Fruit fly (Drosophila melanogaster) whole organism, embryonic: Measurements from ENCODE around the gene spn-B.
A peak's percentile ranks its signal among the peaks of the same experiment; 100 is the strongest.

Experiments
- Asciz ChIP-seq: fragments of 200-800 bp; sonication (Bioruptor generic); optimal IDR thresholded peaks from 2 replicates; lab custom pipeline; 2017; ENCODE audit warnings: missing biosample characterization, mild to moderate bottlenecking, missing genetic modification characterization, missing genetic modification reagents
- B-H1 ChIP-seq: fragments of 200-800 bp; sonication (Bioruptor generic); IDR thresholded peaks from 3 replicates; pipeline ENCODE4 v1.3.6; 2022; ENCODE audit warnings: missing biosample characterization, missing genetic modification characterization
- Blimp-1 ChIP-seq: fragments of 200-800 bp; sonication (Bioruptor generic); optimal IDR thresholded peaks from 3 replicates; lab custom pipeline; 2018; ENCODE audit warnings: missing biosample characterization, missing genetic modification characterization, mild to moderate bottlenecking, moderate library complexity, missing genetic modification reagents
- C15 ChIP-seq: fragments of 200-800 bp; sonication (Bioruptor generic); IDR thresholded peaks from 3 replicates; pipeline ENCODE4 v1.3.6; 2022; ENCODE audit warnings: missing biosample characterization, missing genetic modification characterization
- CG10274 ChIP-seq: fragments of 200-800 bp; sonication (Bioruptor generic); optimal IDR thresholded peaks from 3 replicates; lab custom pipeline; 2017; ENCODE audit warnings: missing biosample characterization, mild to moderate bottlenecking, missing genetic modification characterization
- CG10321 ChIP-seq: fragments of 200-800 bp; sonication (Bioruptor generic); IDR thresholded peaks from 2 replicates; pipeline ENCODE4 v1.3.6; 2022; ENCODE audit warnings: missing biosample characterization, missing genetic modification characterization
- CG10565 ChIP-seq: fragments of 200-800 bp; sonication (Bioruptor generic); optimal IDR thresholded peaks from 3 replicates; lab custom pipeline; 2016; ENCODE audit warnings: missing biosample characterization, mild to moderate bottlenecking, missing genetic modification characterization
- CG10959 ChIP-seq: fragments of 200-800 bp; sonication (Bioruptor generic); IDR thresholded peaks from 2 replicates; pipeline ENCODE4 v1.3.6; 2022; ENCODE audit warnings: missing biosample characterization, missing genetic modification characterization
- CG11398 ChIP-seq: fragments of 200-800 bp; sonication (Bioruptor generic); optimal IDR thresholded peaks from 2 replicates; lab custom pipeline; 2016; ENCODE audit warnings: missing biosample characterization, missing genetic modification characterization
- CG11456 ChIP-seq: fragments of 200-800 bp; sonication (Bioruptor generic); IDR thresholded peaks from 3 replicates; pipeline ENCODE4 v1.3.6; 2022; ENCODE audit warnings: missing biosample characterization, missing genetic modification characterization
- CG11723 ChIP-seq: fragments of 200-800 bp; sonication (Bioruptor generic); optimal IDR thresholded peaks from 2 replicates; lab custom pipeline; 2017; ENCODE audit warnings: missing biosample characterization, mild to moderate bottlenecking, missing genetic modification characterization
- CG12104 ChIP-seq: fragments of 200-800 bp; sonication (Bioruptor generic); optimal IDR thresholded peaks from 3 replicates; lab custom pipeline; 2016; ENCODE audit warnings: missing biosample characterization, missing genetic modification characterization
- CG17359 ChIP-seq: fragments of 200-800 bp; sonication (Bioruptor generic); optimal IDR thresholded peaks from 3 replicates; lab custom pipeline; 2018; ENCODE audit warnings: missing biosample characterization, mild to moderate bottlenecking, missing genetic modification characterization, moderate library complexity
- CG30020 ChIP-seq: fragments of 200-800 bp; optimal IDR thresholded peaks from 2 replicates; lab custom pipeline; 2019; ENCODE audit warnings: missing biosample characterization, mild to moderate bottlenecking, missing genetic modification characterization, moderate library complexity
- CG33213 ChIP-seq: fragments of 200-800 bp; sonication (Bioruptor generic); optimal IDR thresholded peaks from 3 replicates; lab custom pipeline; 2016; ENCODE audit warnings: missing biosample characterization, missing genetic modification characterization
- CG33557 ChIP-seq: fragments of 200-800 bp; sonication (Bioruptor generic); optimal IDR thresholded peaks from 2 replicates; lab custom pipeline; 2019; ENCODE audit warnings: missing biosample characterization, mild to moderate bottlenecking, missing genetic modification characterization, moderate library complexity
- CG34224 ChIP-seq: fragments of 200-800 bp; sonication (Bioruptor generic); IDR thresholded peaks from 3 replicates; pipeline ENCODE4 v1.3.6; 2022; ENCODE audit warnings: missing biosample characterization, missing genetic modification characterization; ENCODE audit not compliant: partially characterized antibody
- CG6175 ChIP-seq: fragments of 200-800 bp; sonication (Bioruptor generic); IDR thresholded peaks from 3 replicates; pipeline ENCODE4 v1.3.6; 2022; ENCODE audit warnings: missing biosample characterization, missing genetic modification characterization
- CG7928 ChIP-seq: fragments of 200-800 bp; sonication (Bioruptor generic); optimal IDR thresholded peaks from 2 replicates; lab custom pipeline; 2017; ENCODE audit warnings: missing biosample characterization, mild to moderate bottlenecking, missing genetic modification characterization
- CkIIα-i1 ChIP-seq: fragments of 200-800 bp; sonication (Bioruptor generic); IDR thresholded peaks from 2 replicates; pipeline ENCODE4 v1.3.6; 2022; ENCODE audit warnings: missing biosample characterization, missing genetic modification characterization
- Dek ChIP-seq: fragments of 200-800 bp; sonication (Bioruptor generic); optimal IDR thresholded peaks from 3 replicates; lab custom pipeline; 2019; ENCODE audit warnings: missing biosample characterization, mild to moderate bottlenecking, missing genetic modification characterization, moderate library complexity
- Dll ChIP-seq: fragments of 200-800 bp; sonication (Bioruptor generic); IDR thresholded peaks from 4 replicates; pipeline ENCODE4 v1.3.6; 2022; ENCODE audit warnings: missing biosample characterization, missing genetic modification characterization; ENCODE audit not compliant: partially characterized antibody
- Doc2 ChIP-seq: fragments of 200-800 bp; sonication (Bioruptor generic); IDR thresholded peaks from 2 replicates; pipeline ENCODE4 v1.3.6; 2022; ENCODE audit warnings: missing biosample characterization, missing genetic modification characterization
- E2f1 ChIP-seq: fragments of 200-800 bp; sonication (Bioruptor generic); IDR thresholded peaks from 2 replicates; pipeline ENCODE4 v1.3.6; 2022; ENCODE audit warnings: missing biosample characterization, missing genetic modification characterization
- Myb ChIP-seq: fragments of 200-800 bp; sonication (Bioruptor generic); optimal IDR thresholded peaks from 2 replicates; lab custom pipeline; 2016; ENCODE audit warnings: missing biosample characterization, missing genetic modification characterization
- PHDP ChIP-seq: fragments of 200-800 bp; sonication (Bioruptor generic); optimal IDR thresholded peaks from 3 replicates; lab custom pipeline; 2018; ENCODE audit warnings: missing biosample characterization, mild to moderate bottlenecking, missing genetic modification characterization, moderate library complexity
- Pdp1 ChIP-seq, 2 experiments: fragments of 200-800 bp; sonication (Bioruptor generic); optimal IDR thresholded peaks; 3 replicates each; lab custom pipeline; 2016; ENCODE audit warnings: missing biosample characterization in 2 of 2, missing genetic modification characterization in 2 of 2, mild to moderate bottlenecking in 1 of 2, moderate library complexity in 1 of 2
- Ssrp ChIP-seq: fragments of 200-800 bp; sonication (Bioruptor generic); optimal IDR thresholded peaks from 2 replicates; lab custom pipeline; 2018; ENCODE audit warnings: missing biosample characterization, mild to moderate bottlenecking, missing genetic modification characterization, moderate library complexity
- Vsx1 ChIP-seq: fragments of 200-800 bp; sonication (Bioruptor generic); optimal IDR thresholded peaks from 2 replicates; lab custom pipeline; 2017; ENCODE audit warnings: missing biosample characterization, mild to moderate bottlenecking, missing genetic modification characterization, missing genetic modification reagents
- ara ChIP-seq: fragments of 200-800 bp; sonication (Bioruptor generic); IDR thresholded peaks from 2 replicates; pipeline ENCODE4 v1.3.6; 2022; ENCODE audit warnings: missing biosample characterization, missing genetic modification characterization
- bowl ChIP-seq: fragments of 200-800 bp; sonication (Bioruptor generic); IDR thresholded peaks from 2 replicates; pipeline ENCODE4 v1.3.6; 2022; ENCODE audit warnings: missing biosample characterization, missing genetic modification characterization
- bsh ChIP-seq, 2 experiments: fragments of 200-800 bp; sonication (Bioruptor generic); optimal IDR thresholded peaks; 2 replicates each; lab custom pipeline; 2017 to 2018; ENCODE audit warnings: mild to moderate bottlenecking in 2 of 2, missing biosample characterization in 2 of 2, missing genetic modification characterization in 2 of 2, moderate library complexity in 1 of 2
- crc ChIP-seq: fragments of 200-800 bp; sonication (Bioruptor generic); optimal IDR thresholded peaks from 2 replicates; lab custom pipeline; 2016; ENCODE audit warnings: missing biosample characterization, missing genetic modification characterization
- dimm ChIP-seq: fragments of 200-800 bp; sonication (Bioruptor generic); IDR thresholded peaks from 2 replicates; pipeline ENCODE4 v1.3.6; 2022; ENCODE audit warnings: missing biosample characterization, missing genetic modification characterization
- dmrt11E ChIP-seq: fragments of 200-800 bp; sonication (Bioruptor generic); optimal IDR thresholded peaks from 3 replicates; lab custom pipeline; 2018; ENCODE audit warnings: missing biosample characterization, mild to moderate bottlenecking, missing genetic modification characterization, moderate library complexity
- en ChIP-seq: fragments of 200-800 bp; sonication (Bioruptor generic); optimal IDR thresholded peaks from 2 replicates; lab custom pipeline; 2016; ENCODE audit warnings: missing biosample characterization, missing genetic modification characterization
- fd3F ChIP-seq: fragments of 200-800 bp; sonication (Bioruptor generic); optimal IDR thresholded peaks from 2 replicates; lab custom pipeline; 2018; ENCODE audit warnings: missing biosample characterization, mild to moderate bottlenecking, missing genetic modification characterization, moderate library complexity
- hb ChIP-seq: fragments of 200-800 bp; sonication (Bioruptor generic); IDR thresholded peaks from 3 replicates; pipeline ENCODE4 v1.3.6; 2022; ENCODE audit warnings: missing biosample characterization, missing genetic modification characterization; ENCODE audit not compliant: partially characterized antibody
- inv ChIP-seq: fragments of 200-800 bp; sonication (Bioruptor generic); IDR thresholded peaks from 2 replicates; pipeline ENCODE4 v1.3.6; 2022; ENCODE audit warnings: missing biosample characterization, missing genetic modification characterization; ENCODE audit not compliant: partially characterized antibody
- kay ChIP-seq: fragments of 200-800 bp; sonication (Bioruptor generic); optimal IDR thresholded peaks from 2 replicates; lab custom pipeline; 2016; ENCODE audit warnings: missing biosample characterization, missing genetic modification characterization
- klu ChIP-seq: fragments of 200-800 bp; sonication (Bioruptor generic); IDR thresholded peaks from 2 replicates; pipeline ENCODE4 v1.3.6; 2022; ENCODE audit warnings: missing biosample characterization, missing genetic modification characterization
- kni ChIP-seq: fragments of 200-800 bp; sonication (Bioruptor generic); optimal IDR thresholded peaks from 3 replicates; lab custom pipeline; 2017; ENCODE audit warnings: mild to moderate bottlenecking, missing biosample characterization, missing genetic modification reagents, missing genetic modification characterization
- mirr ChIP-seq: fragments of 200-800 bp; sonication (Bioruptor generic); optimal IDR thresholded peaks from 3 replicates; lab custom pipeline; 2018; ENCODE audit warnings: missing biosample characterization, mild to moderate bottlenecking, missing genetic modification characterization
- nerfin-2 ChIP-seq: fragments of 200-800 bp; sonication (Bioruptor generic); IDR thresholded peaks from 2 replicates; pipeline ENCODE4 v1.3.6; 2022; ENCODE audit warnings: missing biosample characterization, missing genetic modification characterization; ENCODE audit not compliant: partially characterized antibody
- pho ChIP-seq: fragments of 200-800 bp; sonication (Bioruptor generic); optimal IDR thresholded peaks from 2 replicates; lab custom pipeline; 2016; ENCODE audit warnings: missing biosample characterization, missing genetic modification characterization
- phol ChIP-seq: fragments of 200-800 bp; sonication (Bioruptor generic); optimal IDR thresholded peaks from 3 replicates; lab custom pipeline; 2018; ENCODE audit warnings: missing biosample characterization, mild to moderate bottlenecking, missing genetic modification characterization, moderate library complexity
- shn ChIP-seq: fragments of 200-800 bp; sonication (Bioruptor generic); optimal IDR thresholded peaks from 3 replicates; lab custom pipeline; 2016; ENCODE audit warnings: missing biosample characterization, missing genetic modification characterization
- toy ChIP-seq: fragments of 200-800 bp; sonication (Bioruptor generic); IDR thresholded peaks from 2 replicates; pipeline ENCODE4 v1.3.6; 2022; ENCODE audit warnings: missing biosample characterization, missing genetic modification characterization
- zfh2 ChIP-seq: fragments of 200-800 bp; sonication (Bioruptor generic); optimal IDR thresholded peaks from 2 replicates; lab custom pipeline; 2016; ENCODE audit warnings: missing biosample characterization, missing genetic modification characterization

The spn-B gene

DNA sequence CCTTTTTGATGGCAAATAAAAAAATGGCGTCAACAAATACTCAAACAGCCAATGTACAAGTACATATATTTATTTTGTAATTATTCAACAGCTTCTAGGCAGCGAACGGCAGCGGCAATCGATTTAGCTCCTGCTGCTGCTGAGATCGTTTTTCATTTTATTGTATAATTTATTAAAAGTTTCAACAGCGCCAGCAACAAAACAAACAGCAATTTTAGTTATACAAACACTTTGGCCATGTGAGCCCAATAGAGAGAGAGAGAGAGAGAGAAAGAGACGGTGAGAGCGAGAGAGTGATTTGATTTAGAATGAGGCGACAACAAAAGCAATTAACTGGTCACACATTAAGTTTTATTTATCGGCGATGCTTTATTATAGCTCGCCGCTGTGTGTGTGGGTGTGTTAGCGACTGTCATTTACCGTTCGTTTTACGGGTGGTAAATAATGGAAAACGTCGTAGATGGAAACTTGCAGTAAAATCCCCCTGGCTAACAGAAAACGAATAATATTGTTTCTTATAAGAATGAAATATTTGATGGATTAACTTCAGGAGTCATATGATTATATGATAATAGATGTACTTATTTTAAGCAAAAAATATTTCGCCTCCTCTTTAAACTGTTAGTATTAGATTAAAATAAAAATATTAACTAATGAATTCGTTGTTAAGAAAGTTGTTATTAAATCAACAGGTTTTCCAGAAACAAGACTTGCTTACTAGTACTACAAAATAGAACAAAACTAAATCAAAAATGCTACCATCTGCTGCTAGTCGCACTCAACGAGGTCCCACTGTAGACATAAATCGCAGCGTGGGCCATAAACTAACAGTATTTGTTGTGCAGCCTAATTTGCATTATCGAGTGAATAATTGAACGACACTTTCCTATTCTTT, 42.5 kb upstream of the spn-B start (continued):
- TF ChIP-seq nerfin-2 (GFP tag; lab: Robert Waterston, UW) (no peak), CG17359 (tag; lab: Kevin White, UChicago) (no peak), PHDP (tag; lab: Kevin White, UChicago) (peak; percentile 1), CG34224 (no peak), CG11398 (GFP tag; lab: Kevin White, UChicago) (no peak), E2f1 (GFP tag; lab: Robert Waterston, UW) (no peak), hb (GFP tag; lab: Robert Waterston, UW) (no peak), Pdp1 (GFP tag; optimal IDR thresholded peaks at IDR 0.05; lab: Kevin White, UChicago) (peak; percentile 26 to 99), CG7928 (no peak), inv (no peak), kay (GFP tag; lab: Kevin White, UChicago) (no peak), CG12104 (GFP tag; lab: Kevin White, UChicago) (peak; percentile 11), pho (GFP tag; lab: Kevin White, UChicago) (no peak), fd3F (GFP tag; lab: Kevin White, UChicago) (no peak), kni (GFP tag; lab: Kevin White, UChicago) (no peak), Doc2 (GFP tag; lab: Robert Waterston, UW) (no peak), CG33213 (GFP tag; lab: Kevin White, UChicago) (peak; percentile 5), Dek (tag; lab: Kevin White, UChicago) (no peak), B-H1 (GFP tag; lab: Robert Waterston, UW) (no peak), Myb (GFP tag; lab: Kevin White, UChicago) (no peak), CG30020 (tag; lab: Kevin White, UChicago) (no peak), bowl (GFP tag; lab: Robert Waterston, UW) (no peak), CkIIα-i1 (no peak), Ssrp (tag; lab: Kevin White, UChicago) (peak; percentile 11), C15 (GFP tag; lab: Robert Waterston, UW) (no peak), bsh (GFP tag; optimal IDR thresholded peaks at IDR 0.05; lab: Kevin White, UChicago) (no peak), dmrt11E (no peak), Asciz (no peak), Vsx1 (no peak), CG10321 (no peak), klu (GFP tag; lab: Robert Waterston, UW) (no peak), CG11723 (no peak), shn (GFP tag; lab: Kevin White, UChicago) (no peak), ara (GFP tag; lab: Robert Waterston, UW) (no peak), dimm (GFP tag; lab: Robert Waterston, UW) (no peak), CG6175 (GFP tag; lab: Robert Waterston, UW) (no peak), crc (GFP tag; lab: Kevin White, UChicago) (no peak), toy (GFP tag; lab: Robert Waterston, UW) (no peak), Dll (GFP tag; lab: Robert Waterston, UW) (no peak), zfh2 (GFP tag; lab: Kevin White, UChicago) (no peak), CG11456 (GFP tag; lab: Robert Waterston, UW) (no peak), CG10274 (GFP tag; lab: Kevin White, UChicago) (no peak), CG33557 (GFP tag; lab: Kevin White, UChicago) (no peak), Blimp-1 (GFP tag; lab: Kevin White, UChicago) (no peak), CG10565 (GFP tag; lab: Kevin White, UChicago) (no peak), CG10959 (GFP tag; lab: Robert Waterston, UW) (no peak), mirr (GFP tag; lab: Kevin White, UChicago) (peak; percentile 46), en (GFP tag; lab: Kevin White, UChicago) (no peak), phol (tag; lab: Kevin White, UChicago) (peak; percentile 38)
